Fruit fly (Drosophila melanogaster) whole organism, embryonic: ENCODE results near the gene galla-2.
A peak's percentile ranks its signal among the peaks of the same experiment; 100 is the strongest.

Experiments
- Adf1 ChIP-seq: fragments of 200-800 bp; sonication (Bioruptor generic); IDR thresholded peaks from 2 replicates; pipeline ENCODE4 v1.3.6; 2022; ENCODE audit warnings: missing biosample characterization, missing genetic modification characterization
- Atf3 ChIP-seq: fragments of 200-800 bp; sonication (Bioruptor generic); optimal IDR thresholded peaks from 3 replicates; lab custom pipeline; 2016; ENCODE audit warnings: missing biosample characterization, missing genetic modification characterization
- Atf6 ChIP-seq: fragments of 200-800 bp; sonication (Bioruptor generic); IDR thresholded peaks from 2 replicates; pipeline ENCODE4 v1.3.6; 2022; ENCODE audit warnings: missing biosample characterization, missing genetic modification characterization
- BEAF-32 ChIP-seq: fragments of 200-800 bp; sonication (Bioruptor generic); optimal IDR thresholded peaks from 3 replicates; lab custom pipeline; 2017; ENCODE audit warnings: missing biosample characterization, missing genetic modification characterization, mild to moderate bottlenecking, moderate library complexity, missing genetic modification reagents
- Bdp1 ChIP-seq: fragments of 200-800 bp; sonication (Bioruptor generic); optimal IDR thresholded peaks from 3 replicates; lab custom pipeline; 2016; ENCODE audit warnings: missing biosample characterization, missing genetic modification characterization
- CG10147 ChIP-seq: fragments of 200-800 bp; sonication (Bioruptor generic); optimal IDR thresholded peaks from 2 replicates; lab custom pipeline; 2019; ENCODE audit warnings: missing biosample characterization, mild to moderate bottlenecking, missing genetic modification characterization, moderate library complexity
- CG11723 ChIP-seq: fragments of 200-800 bp; sonication (Bioruptor generic); optimal IDR thresholded peaks from 2 replicates; lab custom pipeline; 2017; ENCODE audit warnings: missing biosample characterization, mild to moderate bottlenecking, missing genetic modification characterization
- CG14667 ChIP-seq: fragments of 200-800 bp; sonication (Bioruptor generic); IDR thresholded peaks from 2 replicates; pipeline ENCODE4 v1.3.6; 2022; ENCODE audit warnings: missing biosample characterization, missing genetic modification characterization
- CG15269 ChIP-seq: fragments of 200-800 bp; sonication (Bioruptor generic); optimal IDR thresholded peaks from 2 replicates; lab custom pipeline; 2018; ENCODE audit warnings: missing biosample characterization, mild to moderate bottlenecking, missing genetic modification characterization, moderate library complexity
- CG15696 ChIP-seq: fragments of 200-800 bp; sonication (Bioruptor generic); optimal IDR thresholded peaks from 2 replicates; lab custom pipeline; 2019; ENCODE audit warnings: missing biosample characterization, mild to moderate bottlenecking, missing genetic modification characterization, moderate library complexity
- CG17912 ChIP-seq: fragments of 200-800 bp; sonication (Bioruptor generic); optimal IDR thresholded peaks from 2 replicates; lab custom pipeline; 2018; ENCODE audit warnings: missing biosample characterization, mild to moderate bottlenecking, missing genetic modification characterization
- CG18011 ChIP-seq: fragments of 200-800 bp; sonication (Bioruptor generic); optimal IDR thresholded peaks from 2 replicates; lab custom pipeline; 2017; ENCODE audit warnings: missing biosample characterization, missing genetic modification characterization, mild to moderate bottlenecking, moderate library complexity, missing genotype
- CG2875 ChIP-seq: fragments of 200-800 bp; sonication (Bioruptor generic); optimal IDR thresholded peaks from 2 replicates; lab custom pipeline; 2017; ENCODE audit warnings: missing biosample characterization, mild to moderate bottlenecking, missing genetic modification characterization, missing genetic modification reagents
- CG31224 ChIP-seq: fragments of 200-800 bp; sonication (Bioruptor generic); IDR thresholded peaks from 2 replicates; pipeline ENCODE4 v1.3.6; 2022; ENCODE audit warnings: missing biosample characterization, missing genetic modification characterization
- CG31441 ChIP-seq: fragments of 200-800 bp; sonication (Bioruptor generic); IDR thresholded peaks from 2 replicates; pipeline ENCODE4 v1.3.6; 2022; ENCODE audit warnings: missing biosample characterization, missing genetic modification characterization
- CG33557 ChIP-seq: fragments of 200-800 bp; sonication (Bioruptor generic); optimal IDR thresholded peaks from 2 replicates; lab custom pipeline; 2019; ENCODE audit warnings: missing biosample characterization, mild to moderate bottlenecking, missing genetic modification characterization, moderate library complexity
- CG3407 ChIP-seq: fragments of 200-800 bp; sonication (Bioruptor generic); optimal IDR thresholded peaks from 2 replicates; lab custom pipeline; 2018; ENCODE audit warnings: missing biosample characterization, mild to moderate bottlenecking, missing genetic modification characterization
- CG42726 ChIP-seq: fragments of 200-800 bp; sonication (Bioruptor generic); IDR thresholded peaks from 2 replicates; pipeline ENCODE4 v1.3.6; 2022; ENCODE audit warnings: missing biosample characterization, missing genetic modification characterization; ENCODE audit not compliant: partially characterized antibody
- CG6854 ChIP-seq: fragments of 200-800 bp; sonication (Bioruptor generic); optimal IDR thresholded peaks from 3 replicates; lab custom pipeline; 2017; ENCODE audit warnings: missing biosample characterization, mild to moderate bottlenecking, missing genetic modification characterization
- CG7839 ChIP-seq: fragments of 200-800 bp; sonication (Bioruptor generic); optimal IDR thresholded peaks from 3 replicates; lab custom pipeline; 2018; ENCODE audit warnings: missing biosample characterization, mild to moderate bottlenecking, missing genetic modification characterization, moderate library complexity
- CG8281 ChIP-seq: fragments of 200-800 bp; sonication (Bioruptor generic); optimal IDR thresholded peaks from 2 replicates; lab custom pipeline; 2018; ENCODE audit warnings: missing biosample characterization, mild to moderate bottlenecking, missing genetic modification characterization, moderate library complexity
- CG8388 ChIP-seq: fragments of 200-800 bp; sonication (Bioruptor generic); optimal IDR thresholded peaks from 2 replicates; lab custom pipeline; 2019; ENCODE audit warnings: missing biosample characterization, mild to moderate bottlenecking, missing genetic modification characterization, moderate library complexity
- CG8478 ChIP-seq: fragments of >200 bp; optimal IDR thresholded peaks from 2 replicates; lab custom pipeline; 2018
- CTCF ChIP-seq: fragments of 200-800 bp; sonication (Bioruptor generic); optimal IDR thresholded peaks from 2 replicates; lab custom pipeline; 2017; ENCODE audit warnings: missing biosample characterization, mild to moderate bottlenecking, missing genetic modification characterization, moderate library complexity
- Fer2 ChIP-seq: fragments of 200-800 bp; sonication (Bioruptor generic); optimal IDR thresholded peaks from 2 replicates; lab custom pipeline; 2018; ENCODE audit warnings: missing biosample characterization, mild to moderate bottlenecking, missing genetic modification characterization, moderate library complexity
- HLH3B ChIP-seq: fragments of 200-800 bp; sonication (Bioruptor generic); IDR thresholded peaks from 2 replicates; pipeline ENCODE4 v1.3.6; 2022; ENCODE audit warnings: missing biosample characterization, missing genetic modification characterization
- HLHmδ ChIP-seq: fragments of 200-800 bp; sonication (Bioruptor generic); optimal IDR thresholded peaks from 2 replicates; lab custom pipeline; 2018; ENCODE audit warnings: missing biosample characterization, mild to moderate bottlenecking, missing genetic modification characterization, moderate library complexity
- Hey ChIP-seq: fragments of 200-800 bp; sonication (Bioruptor generic); optimal IDR thresholded peaks from 3 replicates; lab custom pipeline; 2018; ENCODE audit warnings: missing biosample characterization, mild to moderate bottlenecking, missing genetic modification characterization
- Hr51 ChIP-seq, 2 experiments: fragments of 200-800 bp; sonication (Bioruptor generic); optimal IDR thresholded peaks; 2 replicates in 1 of 2; 3 replicates in 1 of 2; lab custom pipeline; 2016 to 2018; ENCODE audit warnings: missing biosample characterization in 2 of 2, missing genetic modification characterization in 2 of 2, mild to moderate bottlenecking in 1 of 2, moderate library complexity in 1 of 2
- Max ChIP-seq: fragments of 200-800 bp; sonication (Bioruptor generic); optimal IDR thresholded peaks from 2 replicates; lab custom pipeline; 2016; ENCODE audit warnings: missing biosample characterization, mild to moderate bottlenecking, missing genetic modification characterization
- Nf-YB ChIP-seq: fragments of 200-800 bp; sonication (Bioruptor generic); optimal IDR thresholded peaks from 3 replicates; lab custom pipeline; 2019; ENCODE audit warnings: missing biosample characterization, mild to moderate bottlenecking, missing genetic modification characterization, moderate library complexity
- PHDP ChIP-seq: fragments of 200-800 bp; sonication (Bioruptor generic); optimal IDR thresholded peaks from 3 replicates; lab custom pipeline; 2018; ENCODE audit warnings: missing biosample characterization, mild to moderate bottlenecking, missing genetic modification characterization, moderate library complexity
- Scr ChIP-seq: fragments of 200-800 bp; sonication (Bioruptor generic); IDR thresholded peaks from 2 replicates; pipeline ENCODE4 v1.3.6; 2022; ENCODE audit warnings: missing biosample characterization, missing genetic modification characterization; ENCODE audit not compliant: partially characterized antibody
- Sry-δ ChIP-seq: fragments of 200-800 bp; sonication (Bioruptor generic); optimal IDR thresholded peaks from 2 replicates; lab custom pipeline; 2016; ENCODE audit warnings: missing biosample characterization, missing genetic modification characterization
- Vsx1 ChIP-seq: fragments of 200-800 bp; sonication (Bioruptor generic); optimal IDR thresholded peaks from 2 replicates; lab custom pipeline; 2017; ENCODE audit warnings: missing biosample characterization, mild to moderate bottlenecking, missing genetic modification characterization, missing genetic modification reagents
- Xbp1 ChIP-seq: fragments of 200-800 bp; sonication (Bioruptor generic); optimal IDR thresholded peaks from 3 replicates; lab custom pipeline; 2016; ENCODE audit warnings: missing biosample characterization, mild to moderate bottlenecking, missing genetic modification characterization
- ab ChIP-seq: fragments of 200-800 bp; sonication (Bioruptor generic); optimal IDR thresholded peaks from 2 replicates; lab custom pipeline; 2016; ENCODE audit warnings: missing biosample characterization, missing genetic modification characterization
- ap ChIP-seq: fragments of 200-800 bp; sonication (Bioruptor generic); IDR thresholded peaks from 2 replicates; pipeline ENCODE4 v1.3.6; 2022; ENCODE audit warnings: missing biosample characterization, missing genetic modification characterization
- ato ChIP-seq: fragments of 200-800 bp; sonication (Bioruptor generic); IDR thresholded peaks from 2 replicates; pipeline ENCODE4 v1.3.6; 2022; ENCODE audit warnings: missing biosample characterization, missing genetic modification characterization; ENCODE audit not compliant: partially characterized antibody
- caup ChIP-seq: fragments of 200-800 bp; sonication (Bioruptor generic); optimal IDR thresholded peaks from 3 replicates; lab custom pipeline; 2017; ENCODE audit warnings: missing biosample characterization, mild to moderate bottlenecking, missing genetic modification characterization, moderate library complexity; ENCODE audit not compliant: severe bottlenecking
- cwo ChIP-seq: fragments of 200-800 bp; sonication (Bioruptor generic); optimal IDR thresholded peaks from 3 replicates; lab custom pipeline; 2017; ENCODE audit warnings: missing biosample characterization, missing genetic modification characterization, mild to moderate bottlenecking, moderate library complexity, missing genetic modification reagents
- dmrt11E ChIP-seq: fragments of 200-800 bp; sonication (Bioruptor generic); optimal IDR thresholded peaks from 3 replicates; lab custom pipeline; 2018; ENCODE audit warnings: missing biosample characterization, mild to moderate bottlenecking, missing genetic modification characterization, moderate library complexity
- hbn ChIP-seq: fragments of 200-800 bp; sonication (Bioruptor generic); IDR thresholded peaks from 2 replicates; pipeline ENCODE4 v1.3.6; 2022; ENCODE audit warnings: missing biosample characterization, missing genetic modification characterization; ENCODE audit not compliant: partially characterized antibody
- kay ChIP-seq: fragments of 200-800 bp; sonication (Bioruptor generic); optimal IDR thresholded peaks from 2 replicates; lab custom pipeline; 2016; ENCODE audit warnings: missing biosample characterization, missing genetic modification characterization
- kni ChIP-seq: fragments of 200-800 bp; sonication (Bioruptor generic); optimal IDR thresholded peaks from 3 replicates; lab custom pipeline; 2017; ENCODE audit warnings: mild to moderate bottlenecking, missing biosample characterization, missing genetic modification reagents, missing genetic modification characterization
- oc ChIP-seq: fragments of 200-800 bp; sonication (Bioruptor generic); optimal IDR thresholded peaks from 2 replicates; lab custom pipeline; 2018; ENCODE audit warnings: missing biosample characterization, mild to moderate bottlenecking, missing genetic modification characterization, moderate library complexity
- onecut ChIP-seq: fragments of 200-800 bp; sonication (Bioruptor generic); IDR thresholded peaks from 2 replicates; pipeline ENCODE4 v1.3.6; 2022; ENCODE audit warnings: missing biosample characterization, missing genetic modification characterization
- sqz ChIP-seq: fragments of 200-800 bp; sonication (Bioruptor generic); optimal IDR thresholded peaks from 3 replicates; lab custom pipeline; 2018; ENCODE audit warnings: missing biosample characterization, mild to moderate bottlenecking, missing genetic modification characterization
- unpg ChIP-seq: fragments of 200-800 bp; sonication (Bioruptor generic); optimal IDR thresholded peaks from 3 replicates; lab custom pipeline; 2018; ENCODE audit warnings: missing biosample characterization, mild to moderate bottlenecking, missing genetic modification characterization, moderate library complexity
- z ChIP-seq: fragments of 200-800 bp; sonication (Bioruptor generic); IDR thresholded peaks from 3 replicates; pipeline ENCODE4 v1.3.6; 2022; ENCODE audit warnings: missing biosample characterization, missing genetic modification characterization
- zf30C ChIP-seq: fragments of 200-800 bp; sonication (Bioruptor generic); optimal IDR thresholded peaks from 3 replicates; lab custom pipeline; 2018; ENCODE audit warnings: missing biosample characterization, mild to moderate bottlenecking, missing genetic modification characterization

galla-2 gene

dm6 chr3L:10931430-10931829 lies 48.7 kb downstream of the galla-2 start (continued):
- no peak for TF ChIP-seq hbn
- TF ChIP-seq CG15696 (tag; lab: Kevin White, UChicago), result no peak
- no peak for TF ChIP-seq HLH3B (GFP tag; lab: Robert Waterston, UW)
- TF ChIP-seq Adf1 (GFP tag; lab: Robert Waterston, UW), result no peak
- no peak for TF ChIP-seq CG42726 (GFP tag; lab: Robert Waterston, UW)
- TF ChIP-seq ap, result no peak
- no peak for TF ChIP-seq z
- peak; percentile 3 for TF ChIP-seq CG3407 (GFP tag; lab: Kevin White, UChicago)
- TF ChIP-seq Sry-δ, result no peak
- TF ChIP-seq CG17912 (GFP tag; lab: Kevin White, UChicago), result no peak
- peak in 1 of 2 experiments; percentile 49 for TF ChIP-seq Hr51 (GFP tag; optimal IDR thresholded peaks at IDR 0.05; lab: Kevin White, UChicago)
- TF ChIP-seq oc (tag; lab: Kevin White, UChicago), result no peak
- peak; percentile 8 for TF ChIP-seq Xbp1 (GFP tag; lab: Kevin White, UChicago)
- TF ChIP-seq kay (GFP tag; lab: Kevin White, UChicago), result no peak
- no peak for TF ChIP-seq sqz
- TF ChIP-seq HLHmδ (GFP tag; lab: Kevin White, UChicago), result no peak
- TF ChIP-seq CG8478 (lab: Kevin White, UChicago), result no peak
- no peak for TF ChIP-seq CG6854
- no peak for TF ChIP-seq CG33557 (GFP tag; lab: Kevin White, UChicago)
- no peak for TF ChIP-seq Scr (GFP tag; lab: Robert Waterston, UW)
- TF ChIP-seq dmrt11E, result peak; percentile 47
- TF ChIP-seq BEAF-32 (GFP tag; lab: Kevin White, UChicago), result no peak
- no peak for TF ChIP-seq kni (GFP tag; lab: Kevin White, UChicago)
- no peak for TF ChIP-seq CG10147 (GFP tag; lab: Kevin White, UChicago)
- no peak for TF ChIP-seq Atf6 (GFP tag; lab: Robert Waterston, UW)
- no peak for TF ChIP-seq CG14667
- TF ChIP-seq Max (GFP tag; lab: Kevin White, UChicago), result no peak
- TF ChIP-seq CG8281 (tag; lab: Kevin White, UChicago), result no peak
- TF ChIP-seq Fer2, result no peak
- TF ChIP-seq Hey (tag; lab: Kevin White, UChicago), result no peak
- peak; percentile 54 for TF ChIP-seq CG31441
- peak; percentile 6; the same call in 1 of the 2 replicates for TF ChIP-seq onecut
- no peak for TF ChIP-seq CG18011 (GFP tag; lab: Kevin White, UChicago)
- peak; percentile 31 for TF ChIP-seq CG8388 (GFP tag; lab: Kevin White, UChicago)
- no peak for TF ChIP-seq caup (GFP tag; lab: Kevin White, UChicago)
- TF ChIP-seq Nf-YB (GFP tag; lab: Kevin White, UChicago), result no peak
- TF ChIP-seq unpg (GFP tag; lab: Kevin White, UChicago), result peak; percentile 37
- TF ChIP-seq Vsx1 (GFP tag; lab: Kevin White, UChicago), result no peak
- peak; percentile 48 for TF ChIP-seq CG15269 (tag; lab: Kevin White, UChicago)
- TF ChIP-seq Atf3 (GFP tag; lab: Kevin White, UChicago), result no peak
- no peak for TF ChIP-seq cwo (GFP tag; lab: Kevin White, UChicago)
- TF ChIP-seq CG11723 (GFP tag; lab: Kevin White, UChicago), result no peak
- TF ChIP-seq CG7839 (tag; lab: Kevin White, UChicago), result peak; percentile 59
- TF ChIP-seq PHDP (tag; lab: Kevin White, UChicago), result peak; percentile 38
- TF ChIP-seq CG31224 (GFP tag; lab: Robert Waterston, UW), result no peak
- TF ChIP-seq CTCF (GFP tag; lab: Kevin White, UChicago), result no peak
- TF ChIP-seq Bdp1, result no peak
- TF ChIP-seq zf30C (GFP tag; lab: Kevin White, UChicago), result no peak
- TF ChIP-seq ab, result no peak
- no peak for TF ChIP-seq CG2875 (GFP tag; lab: Kevin White, UChicago)
- TF ChIP-seq ato, result no peak
